Fruit fly (Drosophila melanogaster) whole organism, embryonic: ENCODE results near the gene mRpS10.

ENCODE experiments used
- Ada2b ChIP-seq: fragments of 200-800 bp; sonication (Bioruptor generic); IDR thresholded peaks from 2 replicates; pipeline ENCODE4 v1.3.6; 2022; ENCODE audit warnings: missing biosample characterization, missing genetic modification characterization
- Adf1 ChIP-seq: fragments of 200-800 bp; sonication (Bioruptor generic); IDR thresholded peaks from 2 replicates; pipeline ENCODE4 v1.3.6; 2022; ENCODE audit warnings: missing biosample characterization, missing genetic modification characterization
- Antp ChIP-seq: fragments of 200-800 bp; sonication (Bioruptor generic); optimal IDR thresholded peaks from 3 replicates; lab custom pipeline; 2016; ENCODE audit warnings: missing biosample characterization, missing genetic modification characterization
- CG10959 ChIP-seq: fragments of 200-800 bp; sonication (Bioruptor generic); IDR thresholded peaks from 2 replicates; pipeline ENCODE4 v1.3.6; 2022; ENCODE audit warnings: missing biosample characterization, missing genetic modification characterization
- CG11398 ChIP-seq: fragments of 200-800 bp; sonication (Bioruptor generic); optimal IDR thresholded peaks from 2 replicates; lab custom pipeline; 2016; ENCODE audit warnings: missing biosample characterization, missing genetic modification characterization
- CG11456 ChIP-seq: fragments of 200-800 bp; sonication (Bioruptor generic); IDR thresholded peaks from 3 replicates; pipeline ENCODE4 v1.3.6; 2022; ENCODE audit warnings: missing biosample characterization, missing genetic modification characterization
- CG11560 ChIP-seq: fragments of 200-800 bp; sonication (Bioruptor generic); IDR thresholded peaks from 3 replicates; pipeline ENCODE4 v1.3.6; 2022; ENCODE audit warnings: missing biosample characterization, missing genetic modification characterization
- CG13624 ChIP-seq: fragments of 200-800 bp; sonication (Bioruptor generic); optimal IDR thresholded peaks from 2 replicates; lab custom pipeline; 2016; ENCODE audit warnings: missing biosample characterization, missing genetic modification characterization
- CG14710 ChIP-seq: fragments of 200-800 bp; sonication (Bioruptor generic); optimal IDR thresholded peaks from 3 replicates; lab custom pipeline; 2019; ENCODE audit warnings: missing biosample characterization, mild to moderate bottlenecking, missing genetic modification characterization, moderate library complexity
- CG1647 ChIP-seq: fragments of 200-800 bp; sonication (Bioruptor generic); optimal IDR thresholded peaks from 3 replicates; lab custom pipeline; 2016; ENCODE audit warnings: missing biosample characterization, missing genetic modification characterization
- CG16815 ChIP-seq: fragments of 200-800 bp; sonication (Bioruptor generic); optimal IDR thresholded peaks from 3 replicates; lab custom pipeline; 2017; ENCODE audit warnings: missing biosample characterization, mild to moderate bottlenecking, missing genetic modification characterization
- CG17186 ChIP-seq: fragments of 200-800 bp; sonication (Bioruptor generic); optimal IDR thresholded peaks from 3 replicates; lab custom pipeline; 2017; ENCODE audit warnings: missing biosample characterization, missing genetic modification reagents, missing genetic modification characterization
- CG17328 ChIP-seq: fragments of 200-800 bp; sonication (Bioruptor generic); IDR thresholded peaks from 2 replicates; pipeline ENCODE4 v1.3.6; 2022; ENCODE audit warnings: missing biosample characterization, missing genetic modification characterization
- CG17361 ChIP-seq: fragments of 200-800 bp; sonication (Bioruptor generic); IDR thresholded peaks from 3 replicates; pipeline ENCODE4 v1.3.6; 2022; ENCODE audit warnings: missing biosample characterization, missing genetic modification characterization
- CG17385 ChIP-seq: fragments of 200-800 bp; sonication (Bioruptor generic); optimal IDR thresholded peaks from 3 replicates; lab custom pipeline; 2018; ENCODE audit warnings: missing biosample characterization, mild to moderate bottlenecking, missing genetic modification characterization
- CG30020 ChIP-seq: fragments of 200-800 bp; optimal IDR thresholded peaks from 2 replicates; lab custom pipeline; 2019; ENCODE audit warnings: missing biosample characterization, mild to moderate bottlenecking, missing genetic modification characterization, moderate library complexity
- CG4282 ChIP-seq: fragments of 200-800 bp; sonication (Bioruptor generic); optimal IDR thresholded peaks from 2 replicates; lab custom pipeline; 2016; ENCODE audit warnings: missing biosample characterization, missing genetic modification characterization
- CG5953 ChIP-seq: fragments of 200-800 bp; sonication (Bioruptor generic); IDR thresholded peaks from 2 replicates; pipeline ENCODE4 v1.3.6; 2022; ENCODE audit warnings: missing biosample characterization, missing genetic modification characterization
- CG6272 ChIP-seq: fragments of 200-800 bp; sonication (Bioruptor generic); IDR thresholded peaks from 2 replicates; pipeline ENCODE4 v1.3.6; 2022; ENCODE audit warnings: missing biosample characterization, missing genetic modification characterization
- CG7556 ChIP-seq: fragments of 200-800 bp; sonication (Bioruptor generic); optimal IDR thresholded peaks from 2 replicates; lab custom pipeline; 2017; ENCODE audit warnings: missing biosample characterization, mild to moderate bottlenecking, missing genetic modification characterization
- CG7839 ChIP-seq: fragments of 200-800 bp; sonication (Bioruptor generic); optimal IDR thresholded peaks from 3 replicates; lab custom pipeline; 2018; ENCODE audit warnings: missing biosample characterization, mild to moderate bottlenecking, missing genetic modification characterization, moderate library complexity
- CG8924 ChIP-seq: fragments of 200-800 bp; optimal IDR thresholded peaks from 3 replicates; lab custom pipeline; 2019; ENCODE audit warnings: missing biosample characterization, mild to moderate bottlenecking, missing genetic modification characterization, moderate library complexity
- CrebB ChIP-seq: fragments of 200-800 bp; sonication (Bioruptor generic); optimal IDR thresholded peaks from 3 replicates; lab custom pipeline; 2018; ENCODE audit warnings: missing biosample characterization, mild to moderate bottlenecking, missing genetic modification characterization
- Doc2 ChIP-seq: fragments of 200-800 bp; sonication (Bioruptor generic); IDR thresholded peaks from 2 replicates; pipeline ENCODE4 v1.3.6; 2022; ENCODE audit warnings: missing biosample characterization, missing genetic modification characterization
- Dp ChIP-seq: fragments of 200-800 bp; sonication (Bioruptor generic); optimal IDR thresholded peaks from 2 replicates; lab custom pipeline; 2018; ENCODE audit warnings: missing biosample characterization, mild to moderate bottlenecking, missing genetic modification characterization, moderate library complexity
- Fer1 ChIP-seq: fragments of 200-800 bp; sonication (Bioruptor generic); optimal IDR thresholded peaks from 2 replicates; lab custom pipeline; 2017; ENCODE audit warnings: missing biosample characterization, mild to moderate bottlenecking, missing genetic modification characterization
- HLHmδ ChIP-seq: fragments of 200-800 bp; sonication (Bioruptor generic); optimal IDR thresholded peaks from 2 replicates; lab custom pipeline; 2018; ENCODE audit warnings: missing biosample characterization, mild to moderate bottlenecking, missing genetic modification characterization, moderate library complexity
- Hey ChIP-seq: fragments of 200-800 bp; sonication (Bioruptor generic); optimal IDR thresholded peaks from 3 replicates; lab custom pipeline; 2018; ENCODE audit warnings: missing biosample characterization, mild to moderate bottlenecking, missing genetic modification characterization
- Hr3 ChIP-seq: fragments of 200-800 bp; sonication (Bioruptor generic); optimal IDR thresholded peaks from 3 replicates; lab custom pipeline; 2016; ENCODE audit warnings: missing biosample characterization, missing genetic modification characterization
- Jarid2 ChIP-seq: fragments of 200-800 bp; sonication (Bioruptor generic); optimal IDR thresholded peaks from 3 replicates; lab custom pipeline; 2017; ENCODE audit warnings: mild to moderate bottlenecking, missing biosample characterization, missing genetic modification reagents, missing genetic modification characterization
- Sin3A ChIP-seq: fragments of >200 bp; optimal IDR thresholded peaks from 2 replicates; lab custom pipeline; 2018
- Sox100B ChIP-seq: fragments of 200-800 bp; sonication (Bioruptor generic); optimal IDR thresholded peaks from 3 replicates; lab custom pipeline; 2018; ENCODE audit warnings: missing biosample characterization, mild to moderate bottlenecking, missing genetic modification characterization
- Stat92E ChIP-seq, 3 experiments: fragments of >200 bp in 2 of 3; fragments of 200-800 bp in 1 of 3; sonication (Bioruptor generic) in 1 of 3; optimal IDR thresholded peaks; 2 replicates each; lab custom pipeline; 2017 to 2019; ENCODE audit warnings: missing biosample characterization in 3 of 3, missing genetic modification characterization in 3 of 3, mild to moderate bottlenecking in 1 of 3, moderate library complexity in 1 of 3
- Tbp ChIP-seq: fragments of >200 bp; optimal IDR thresholded peaks from 2 replicates; lab custom pipeline; 2018; ENCODE audit warnings: missing biosample characterization, missing genetic modification characterization
- al ChIP-seq: fragments of 200-800 bp; sonication (Bioruptor generic); IDR thresholded peaks from 2 replicates; pipeline ENCODE4 v1.3.6; 2022; ENCODE audit warnings: missing biosample characterization, missing genetic modification characterization
- ap ChIP-seq: fragments of 200-800 bp; sonication (Bioruptor generic); IDR thresholded peaks from 2 replicates; pipeline ENCODE4 v1.3.6; 2022; ENCODE audit warnings: missing biosample characterization, missing genetic modification characterization
- ase ChIP-seq: fragments of 200-800 bp; sonication (Bioruptor generic); IDR thresholded peaks from 3 replicates; pipeline ENCODE4 v1.3.6; 2022; ENCODE audit warnings: missing biosample characterization, missing genetic modification characterization
- hth ChIP-seq: fragments of >200 bp; optimal IDR thresholded peaks from 2 replicates; lab custom pipeline; 2017; ENCODE audit warnings: inconsistent platforms
- knrl ChIP-seq: fragments of 200-800 bp; sonication (Bioruptor generic); IDR thresholded peaks from 3 replicates; pipeline ENCODE4 v1.3.6; 2022; ENCODE audit warnings: missing biosample characterization, missing genetic modification characterization; ENCODE audit not compliant: partially characterized antibody
- otp ChIP-seq: fragments of 200-800 bp; sonication (Bioruptor generic); IDR thresholded peaks from 3 replicates; pipeline ENCODE4, ENCODE4 v1.3.6; 2022; ENCODE audit warnings: missing biosample characterization, missing genetic modification characterization
- pho ChIP-seq: fragments of 200-800 bp; sonication (Bioruptor generic); optimal IDR thresholded peaks from 2 replicates; lab custom pipeline; 2016; ENCODE audit warnings: missing biosample characterization, missing genetic modification characterization
- phol ChIP-seq: fragments of 200-800 bp; sonication (Bioruptor generic); optimal IDR thresholded peaks from 3 replicates; lab custom pipeline; 2018; ENCODE audit warnings: missing biosample characterization, mild to moderate bottlenecking, missing genetic modification characterization, moderate library complexity
- pzg ChIP-seq: fragments of 200-800 bp; sonication (Bioruptor generic); optimal IDR thresholded peaks from 3 replicates; lab custom pipeline; 2018; ENCODE audit warnings: missing biosample characterization, mild to moderate bottlenecking, missing genetic modification characterization, moderate library complexity
- run ChIP-seq: fragments of 200-800 bp; sonication (Bioruptor generic); optimal IDR thresholded peaks from 3 replicates; lab custom pipeline; 2018; ENCODE audit warnings: missing biosample characterization, mild to moderate bottlenecking, missing genetic modification characterization
- so ChIP-seq: fragments of 200-800 bp; sonication (Bioruptor generic); IDR thresholded peaks from 3 replicates; pipeline ENCODE4 v1.3.6; 2022; ENCODE audit warnings: missing biosample characterization, missing genetic modification characterization
- sob ChIP-seq: fragments of 200-800 bp; sonication (Bioruptor generic); IDR thresholded peaks from 2 replicates; pipeline ENCODE4 v1.3.6; 2022; ENCODE audit warnings: missing biosample characterization, missing genetic modification characterization
- ssp ChIP-seq: fragments of 200-800 bp; sonication (Bioruptor generic); IDR thresholded peaks from 2 replicates; pipeline ENCODE4 v1.3.6; 2022; ENCODE audit warnings: missing biosample characterization, missing genetic modification characterization
- tgo ChIP-seq: fragments of 200-800 bp; sonication (Bioruptor generic); IDR thresholded peaks from 3 replicates; pipeline ENCODE4 v1.3.6; 2022; ENCODE audit warnings: missing biosample characterization, missing genetic modification characterization
- vfl ChIP-seq: fragments of 200-800 bp; sonication (Bioruptor generic); optimal IDR thresholded peaks from 2 replicates; lab custom pipeline; 2016; ENCODE audit warnings: missing biosample characterization, missing genetic modification characterization
- zf30C ChIP-seq: fragments of 200-800 bp; sonication (Bioruptor generic); optimal IDR thresholded peaks from 3 replicates; lab custom pipeline; 2018; ENCODE audit warnings: missing biosample characterization, mild to moderate bottlenecking, missing genetic modification characterization

The mRpS10 gene

dm6 chr3R:15250454-15250853, 21.0 kb downstream of the mRpS10 start (continued):
- TF ChIP-seq pzg (GFP tag; lab: Kevin White, UChicago) (no peak), CG8924 (tag; lab: Kevin White, UChicago) (peak; percentile 67), ssp (peak; percentile 53), CG30020 (tag; lab: Kevin White, UChicago) (no peak), CG14710 (tag; lab: Kevin White, UChicago) (no peak), CG11456 (GFP tag; lab: Robert Waterston, UW) (peak; percentile 68; the same call in 1 of the 3 replicates), CG1647 (no peak), Fer1 (GFP tag; lab: Kevin White, UChicago) (peak; percentile 89), tgo (GFP tag; lab: Robert Waterston, UW) (peak; percentile 80), pho (peak; percentile 46), Adf1 (GFP tag; lab: Robert Waterston, UW) (peak; percentile 59; the same call in 1 of the 2 replicates), hth (no peak), CG5953 (GFP tag; lab: Robert Waterston, UW) (peak; percentile 54; the same call in 1 of the 2 replicates), al (GFP tag; lab: Robert Waterston, UW) (peak; percentile 57), CG17328 (GFP tag; lab: Robert Waterston, UW) (peak; percentile 76), CG17361 (GFP tag; lab: Robert Waterston, UW) (no peak), ap (peak; percentile 61), Ada2b (GFP tag; lab: Robert Waterston, UW) (peak; percentile 74), Jarid2 (GFP tag; lab: Kevin White, UChicago) (no peak), CG4282 (GFP tag; lab: Kevin White, UChicago) (no peak), HLHmδ (GFP tag; lab: Kevin White, UChicago) (no peak), phol (tag; lab: Kevin White, UChicago) (peak; percentile 31), vfl (no peak), Antp (no peak), Sox100B (no peak), CG6272 (peak; percentile 53), so (GFP tag; lab: Robert Waterston, UW) (peak; percentile 73; the same call in 1 of the 3 replicates), CG17385 (GFP tag; lab: Kevin White, UChicago) (no peak), CG11560 (tag; lab: Robert Waterston, UW) (no peak), Hr3 (GFP tag; lab: Kevin White, UChicago) (peak; percentile 62), Doc2 (GFP tag; lab: Robert Waterston, UW) (0 out of 2 replicates have a peak, but pooled peaks have one; percentile 5), Hey (tag; lab: Kevin White, UChicago) (no peak), CG7556 (peak; percentile 87), CG11398 (GFP tag; lab: Kevin White, UChicago) (no peak), zf30C (GFP tag; lab: Kevin White, UChicago) (peak; percentile 57), CG16815 (peak; percentile 28), run (tag; lab: Kevin White, UChicago) (peak; percentile 10)
- TF ChIP-seq, all 482 proteins: peak for 188

DNA sequence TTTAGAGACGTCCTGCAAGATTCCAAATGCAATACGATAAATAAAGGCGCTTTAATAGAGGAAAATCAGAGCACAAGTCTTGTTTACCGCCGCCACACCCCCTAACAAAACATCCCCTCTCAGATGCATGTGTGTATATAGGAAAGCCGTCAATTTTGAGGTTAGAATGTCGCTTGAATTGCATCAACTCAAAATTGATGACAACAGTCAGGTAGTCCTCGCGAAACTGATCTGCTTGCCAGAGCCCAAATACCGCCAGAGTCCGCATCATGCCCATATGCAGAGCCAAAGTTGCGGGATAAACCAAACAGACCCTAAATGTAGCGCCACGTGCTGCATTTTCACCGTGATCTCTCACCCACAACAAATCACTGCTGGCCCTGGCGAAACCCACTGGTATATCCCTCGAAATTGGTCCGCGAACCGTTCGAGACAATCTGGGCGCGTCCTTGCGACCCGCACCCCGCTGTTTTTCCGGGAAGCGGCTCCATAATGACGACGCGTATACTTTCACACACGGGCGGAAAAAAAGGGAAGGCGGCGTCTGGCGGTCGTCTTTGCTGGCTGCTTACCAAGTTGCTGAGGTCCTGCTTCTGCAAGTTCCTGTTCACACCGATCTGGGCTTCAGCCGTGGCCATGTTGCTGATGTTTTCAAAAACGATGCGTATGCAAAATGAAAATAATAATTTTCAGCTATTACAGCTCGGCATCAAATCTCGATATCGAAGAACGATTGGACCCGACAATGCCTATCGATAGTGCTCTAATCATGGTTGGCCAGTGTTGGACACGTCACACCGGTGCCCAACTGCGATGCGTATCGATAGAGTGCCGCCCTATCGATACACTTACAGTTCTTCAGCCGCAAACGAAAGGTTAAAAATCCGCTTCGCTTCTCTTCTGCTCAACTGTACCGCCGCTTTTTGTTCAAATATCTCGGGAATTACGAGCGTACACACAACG, 33.5 kb downstream of the mRpS10 start, which contains the start of the genes eIF2gamma and Set:
TSS of gene eIF2gamma (minus strand) at position 749 of the 963 bp plus-strand sequence.
TSS of gene Set (plus strand) at position 843 of the 963 bp plus-strand sequence.
- TF ChIP-seq CG17186 (GFP tag; lab: Kevin White, UChicago) (peak; percentile 87), Stat92E (GFP tag; optimal IDR thresholded peaks at IDR 0.05; lab: Kevin White, UChicago) (peak in 1 of 3 experiments; percentile 56), phol (tag; lab: Kevin White, UChicago) (peak; percentile 62), CG13624 (GFP tag; lab: Kevin White, UChicago) (peak; percentile 37), knrl (GFP tag; lab: Robert Waterston, UW) (peak; percentile 94), otp (0 out of 3 replicates have a peak, but pooled peaks have one; percentile 26), CrebB (peak; percentile 42), ase (GFP tag; lab: Robert Waterston, UW) (peak; percentile 18; the same call in 1 of the 3 replicates), Dp (peak; percentile 69), CG7839 (no peak), Tbp (peak; percentile 17), Hey (tag; lab: Kevin White, UChicago) (no peak), Sin3A (peak; percentile 67), sob (GFP tag; lab: Robert Waterston, UW) (peak; percentile 82), CG10959 (GFP tag; lab: Robert Waterston, UW) (peak; percentile 24; the same call in 1 of the 2 replicates)
